Worm (Caenorhabditis elegans) whole organism, young adult: Measurements from ENCODE around the gene sri-21.
A peak's percentile ranks its signal among the peaks of the same experiment; 100 is the strongest.

ENCODE experiments used
- F22D6.2 ChIP-seq: sonication (generic microtip); optimal IDR thresholded peaks from 2 replicates; lab custom pipeline; 2016; ENCODE audit warnings: mild to moderate bottlenecking, missing genetic modification characterization, missing compliant biosample characterization
- F23B12.7 ChIP-seq: sonication (generic microtip); optimal IDR thresholded peaks from 2 replicates; lab custom pipeline; 2017; ENCODE audit warnings: missing genetic modification characterization, mild to moderate bottlenecking, missing compliant biosample characterization, antibody characterized with exemption, moderate library complexity; ENCODE audit not compliant: insufficient read depth
- F49E8.2 ChIP-seq: sonication (generic microtip); optimal IDR thresholded peaks from 3 replicates; lab custom pipeline; 2017; ENCODE audit warnings: missing genetic modification characterization, mild to moderate bottlenecking, missing compliant biosample characterization, antibody characterized with exemption, moderate library complexity; ENCODE audit not compliant: insufficient read depth
- F57C9.4 ChIP-seq: sonication (generic microtip); optimal IDR thresholded peaks from 2 replicates; lab custom pipeline; 2017; ENCODE audit warnings: mild to moderate bottlenecking, missing genetic modification characterization, missing compliant biosample characterization
- K11D2.4 ChIP-seq: fragments of 200-800 bp; sonication (Bioruptor generic); IDR thresholded peaks from 2 replicates; pipeline ENCODE4 v1.3.6; 2022; ENCODE audit warnings: missing genetic modification reagents, missing genetic modification characterization, missing compliant biosample characterization
- K12H6.12 ChIP-seq: fragments of 200-800 bp; sonication (Bioruptor generic); optimal IDR thresholded peaks from 2 replicates; lab custom pipeline; 2018; ENCODE audit warnings: mild to moderate bottlenecking, missing genetic modification characterization, missing compliant biosample characterization
- T26A5.8 ChIP-seq: sonication (generic microtip); optimal IDR thresholded peaks from 2 replicates; lab custom pipeline; 2016; ENCODE audit warnings: missing genetic modification characterization, missing compliant biosample characterization
- Y56A3A.18 ChIP-seq: fragments of 200-800 bp; sonication (Bioruptor generic); IDR thresholded peaks from 2 replicates; pipeline ENCODE4 v1.3.6; 2022; ENCODE audit warnings: missing genetic modification reagents, missing genetic modification characterization, missing compliant biosample characterization
- Y67H2A.10 ChIP-seq: fragments of 200-800 bp; sonication (Bioruptor generic); conservative IDR thresholded peaks from 2 replicates; pipeline ENCODE4 v1.3.6; 2022; ENCODE audit warnings: missing genetic modification reagents, missing genetic modification characterization, missing compliant biosample characterization
- Y79H2A.3 ChIP-seq: fragments of 200-800 bp; sonication (Bioruptor generic); conservative IDR thresholded peaks from 2 replicates; pipeline ENCODE4 v1.3.6; 2022; ENCODE audit warnings: missing genetic modification reagents, missing genetic modification characterization, missing compliant biosample characterization
- Y95B8A.8 ChIP-seq: fragments of 200-800 bp; sonication (Bioruptor generic); IDR thresholded peaks from 2 replicates; pipeline ENCODE4 v1.3.6; 2022; ENCODE audit warnings: missing genetic modification reagents, missing genetic modification characterization, missing compliant biosample characterization
- aptf-3 ChIP-seq: fragments of 200-800 bp; sonication (Bioruptor generic); IDR thresholded peaks from 2 replicates; pipeline ENCODE4 v1.3.6; 2022; ENCODE audit warnings: missing genetic modification characterization, missing compliant biosample characterization
- attf-3 ChIP-seq: fragments of 200-800 bp; sonication (Bioruptor generic); conservative IDR thresholded peaks from 2 replicates; pipeline ENCODE4 v1.3.6; 2022; ENCODE audit warnings: missing genetic modification reagents, missing genetic modification characterization, missing compliant biosample characterization
- bed-1 ChIP-seq: fragments of 200-800 bp; sonication (Bioruptor generic); IDR thresholded peaks from 2 replicates; pipeline ENCODE4 v1.3.6; 2022; ENCODE audit warnings: missing genetic modification reagents, missing genetic modification characterization, missing compliant biosample characterization
- ceh-100 ChIP-seq: fragments of 200-800 bp; sonication (Bioruptor generic); IDR thresholded peaks from 2 replicates; pipeline ENCODE4 v1.3.6; 2022; ENCODE audit warnings: missing genetic modification reagents, missing genetic modification characterization, missing compliant biosample characterization
- chd-7 ChIP-seq: sonication (generic microtip); optimal IDR thresholded peaks from 2 replicates; lab custom pipeline; 2016; ENCODE audit warnings: mild to moderate bottlenecking, missing genetic modification characterization, moderate library complexity, missing compliant biosample characterization
- dpff-1 ChIP-seq: sonication (generic microtip); optimal IDR thresholded peaks from 2 replicates; lab custom pipeline; 2017; ENCODE audit warnings: mild to moderate bottlenecking, missing genetic modification characterization, missing compliant biosample characterization
- efl-1 ChIP-seq: fragments of 150-350 bp; optimal IDR thresholded peaks from 2 replicates; lab custom pipeline; 2014; ENCODE audit warnings: missing biosample characterization, missing genetic modification reagents, missing genetic modification characterization
- egl-18 ChIP-seq: fragments of 200-800 bp; sonication (Bioruptor generic); IDR thresholded peaks from 2 replicates; pipeline ENCODE4 v1.3.6; 2022; ENCODE audit warnings: missing genetic modification reagents, missing genetic modification characterization, missing compliant biosample characterization
- egl-44 ChIP-seq: fragments of 200-800 bp; sonication (Bioruptor generic); IDR thresholded peaks from 2 replicates; pipeline ENCODE4 v1.3.6; 2022; ENCODE audit warnings: missing genetic modification reagents, missing genetic modification characterization, missing compliant biosample characterization
- ekl-4 ChIP-seq: fragments of 200-800 bp; sonication (Bioruptor generic); IDR thresholded peaks from 2 replicates; pipeline ENCODE4 v1.3.6; 2022; ENCODE audit warnings: missing genetic modification reagents, missing genetic modification characterization, missing compliant biosample characterization
- gei-17 ChIP-seq: fragments of 200-800 bp; sonication (Bioruptor generic); optimal IDR thresholded peaks from 2 replicates; lab custom pipeline; 2018; ENCODE audit warnings: mild to moderate bottlenecking, missing genetic modification characterization, missing compliant biosample characterization
- him-1 ChIP-seq: sonication (generic microtip); optimal IDR thresholded peaks from 2 replicates; lab custom pipeline; 2016; ENCODE audit warnings: missing genotype, missing genetic modification reagents, missing genetic modification characterization, missing compliant biosample characterization
- hlh-26 ChIP-seq: fragments of 200-800 bp; sonication (Bioruptor generic); conservative IDR thresholded peaks from 2 replicates; pipeline ENCODE4 v1.3.6; 2022; ENCODE audit warnings: missing genetic modification reagents, missing genetic modification characterization, missing compliant biosample characterization
- hsf-1 ChIP-seq: fragments of 200-800 bp; sonication (Bioruptor generic); IDR thresholded peaks from 2 replicates; pipeline ENCODE4 v1.3.6; 2022; ENCODE audit warnings: missing genetic modification reagents, missing genetic modification characterization, missing compliant biosample characterization
- lin-26 ChIP-seq: fragments of 200-800 bp; sonication (Bioruptor generic); IDR thresholded peaks from 2 replicates; pipeline ENCODE4 v1.3.6; 2022; ENCODE audit warnings: missing genetic modification reagents, missing genetic modification characterization, missing compliant biosample characterization
- lin-35 ChIP-seq, 3 experiments: fragments of 150-350 bp in 2 of 3; sonication (generic microtip) in 1 of 3; optimal IDR thresholded peaks; 2 replicates each; lab custom pipeline; 2014 to 2018; ENCODE audit warnings: missing biosample characterization in 3 of 3, missing genetic modification characterization in 3 of 3, missing genetic modification reagents in 3 of 3
- lir-1 ChIP-seq: fragments of 200-800 bp; sonication (Bioruptor generic); conservative IDR thresholded peaks from 2 replicates; pipeline ENCODE4 v1.3.6; 2022; ENCODE audit warnings: missing genetic modification reagents, missing genetic modification characterization, missing compliant biosample characterization
- lsl-1 ChIP-seq: fragments of 200-800 bp; sonication (Bioruptor generic); optimal IDR thresholded peaks from 2 replicates; lab custom pipeline; 2018; ENCODE audit warnings: mild to moderate bottlenecking, missing genetic modification characterization, moderate library complexity, missing compliant biosample characterization
- madf-6 ChIP-seq: fragments of 200-800 bp; sonication (Bioruptor generic); IDR thresholded peaks from 2 replicates; pipeline ENCODE4 v1.3.6; 2022; ENCODE audit warnings: missing genetic modification reagents, missing genetic modification characterization, missing compliant biosample characterization
- madf-8 ChIP-seq: fragments of 200-800 bp; sonication (Bioruptor generic); conservative IDR thresholded peaks from 2 replicates; pipeline ENCODE4 v1.3.6; 2022; ENCODE audit warnings: missing genetic modification reagents, missing genetic modification characterization, missing compliant biosample characterization
- mcd-1 ChIP-seq: fragments of 200-800 bp; sonication (Bioruptor generic); IDR thresholded peaks from 2 replicates; pipeline ENCODE4 v1.3.6; 2022; ENCODE audit warnings: missing genetic modification reagents, missing genetic modification characterization, missing compliant biosample characterization
- mel-28 ChIP-seq: sonication (generic microtip); optimal IDR thresholded peaks from 2 replicates; lab custom pipeline; 2016; ENCODE audit warnings: borderline replicate concordance, mild to moderate bottlenecking, missing genetic modification characterization, missing compliant biosample characterization
- nfya-2 ChIP-seq: fragments of 200-800 bp; sonication (Bioruptor generic); IDR thresholded peaks from 2 replicates; pipeline ENCODE4 v1.3.6; 2022; ENCODE audit warnings: missing genetic modification reagents, missing genetic modification characterization, missing compliant biosample characterization
- nhr-120 ChIP-seq: fragments of 200-800 bp; sonication (Bioruptor generic); IDR thresholded peaks from 2 replicates; pipeline ENCODE4 v1.3.6; 2022; ENCODE audit warnings: missing genetic modification characterization, missing compliant biosample characterization
- nhr-80 ChIP-seq: sonication (generic microtip); optimal IDR thresholded peaks from 2 replicates; lab custom pipeline; 2016; ENCODE audit warnings: missing genetic modification characterization, missing compliant biosample characterization
- pha-4 ChIP-seq: fragments of 150-350 bp; sonication (generic microtip); optimal IDR thresholded peaks from 2 replicates; lab custom pipeline; 2014; ENCODE audit warnings: missing biosample characterization, missing genetic modification reagents, missing genetic modification characterization
- rcor-1 ChIP-seq: fragments of 200-800 bp; sonication (Bioruptor generic); IDR thresholded peaks from 2 replicates; pipeline ENCODE4 v1.3.6; 2022; ENCODE audit warnings: missing genetic modification reagents, missing genetic modification characterization, missing compliant biosample characterization
- sdz-38 ChIP-seq: sonication (generic microtip); optimal IDR thresholded peaks from 2 replicates; lab custom pipeline; 2016; ENCODE audit warnings: missing genotype, missing genetic modification characterization, missing compliant biosample characterization
- sea-2 ChIP-seq: fragments of 200-800 bp; sonication (Bioruptor generic); IDR thresholded peaks from 2 replicates; pipeline ENCODE4 v1.3.6; 2022; ENCODE audit warnings: missing genetic modification characterization, missing compliant biosample characterization
- snpc-4 ChIP-seq, 5 experiments: fragments of 150-350 bp in 1 of 5; sonication (generic microtip) in 4 of 5; optimal IDR thresholded peaks; 2 replicates each; lab custom pipeline; 2014 to 2018; ENCODE audit warnings: missing genetic modification characterization in 5 of 5, missing biosample characterization in 3 of 5, antibody characterized with exemption in 2 of 5, mild to moderate bottlenecking in 2 of 5, missing compliant biosample characterization in 2 of 5, missing genotype in 2 of 5, moderate library complexity in 2 of 5, missing genetic modification reagents in 1 of 5
- somi-1 ChIP-seq: fragments of 200-800 bp; sonication (Bioruptor generic); optimal IDR thresholded peaks from 2 replicates; lab custom pipeline; 2018; ENCODE audit warnings: mild to moderate bottlenecking, missing genetic modification characterization, missing compliant biosample characterization
- tbx-9 ChIP-seq: sonication (generic microtip); optimal IDR thresholded peaks from 2 replicates; lab custom pipeline; 2016; ENCODE audit warnings: borderline replicate concordance, missing genetic modification characterization, inconsistent platforms, missing compliant biosample characterization
- tlf-1 ChIP-seq: fragments of 200-800 bp; sonication (Bioruptor generic); optimal IDR thresholded peaks from 2 replicates; lab custom pipeline; 2018; ENCODE audit warnings: mild to moderate bottlenecking, missing genetic modification characterization, missing compliant biosample characterization
- unc-62 ChIP-seq: fragments of 150-350 bp; optimal IDR thresholded peaks from 2 replicates; lab custom pipeline; 2014; ENCODE audit warnings: missing biosample characterization, missing genetic modification reagents, missing genetic modification characterization
- xnd-1 ChIP-seq: sonication (generic microtip); optimal IDR thresholded peaks from 2 replicates; lab custom pipeline; 2016; ENCODE audit warnings: missing genotype, missing genetic modification reagents, missing genetic modification characterization, missing compliant biosample characterization
- ztf-22 ChIP-seq: fragments of 200-800 bp; sonication (Bioruptor generic); optimal IDR thresholded peaks from 2 replicates; lab custom pipeline; 2018; ENCODE audit warnings: mild to moderate bottlenecking, missing genetic modification characterization, moderate library complexity, missing compliant biosample characterization
- ztf-26 ChIP-seq: sonication (generic microtip); optimal IDR thresholded peaks from 2 replicates; lab custom pipeline; 2017; ENCODE audit warnings: missing genetic modification characterization, missing compliant biosample characterization
- ztf-6 ChIP-seq: fragments of 200-800 bp; sonication (Bioruptor generic); IDR thresholded peaks from 2 replicates; pipeline ENCODE4 v1.3.6; 2022; ENCODE audit warnings: missing genetic modification reagents, missing genetic modification characterization, missing compliant biosample characterization

The sri-21 gene

DNA sequence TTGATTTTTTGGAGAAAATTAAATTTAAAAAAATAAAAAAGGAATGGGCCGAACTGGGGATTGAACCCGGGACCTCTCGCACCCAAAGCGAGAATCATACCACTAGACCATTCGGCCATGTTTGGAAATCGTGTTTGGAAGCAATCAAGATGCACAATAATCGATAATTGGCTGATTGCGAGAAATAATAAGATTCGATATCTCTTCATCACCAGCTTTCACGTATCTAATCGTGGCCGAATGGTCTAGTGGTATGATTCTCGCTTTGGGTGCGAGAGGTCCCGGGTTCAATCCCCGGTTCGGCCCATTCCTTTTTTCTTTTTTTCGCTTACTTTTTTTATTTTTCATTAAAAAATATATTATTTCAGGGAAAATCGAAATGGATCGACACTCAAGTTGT, 32.4 kb downstream of the sri-21 start:
- no peak for TF ChIP-seq egl-18
- no peak for TF ChIP-seq sea-2 (GFP tag; lab: Robert Waterston, UW)
- TF ChIP-seq ceh-100 (GFP tag; lab: Robert Waterston, UW), result no peak
- no peak for TF ChIP-seq Y56A3A.18 (GFP tag; lab: Robert Waterston, UW)
- no peak for TF ChIP-seq tbx-9 (tag; lab: Kevin White, UChicago)
- TF ChIP-seq chd-7 (tag; lab: Kevin White, UChicago), result no peak
- TF ChIP-seq xnd-1 (tag; lab: Kevin White, UChicago), result no peak
- no peak for TF ChIP-seq gei-17 (GFP tag; lab: Kevin White, UChicago)
- no peak for TF ChIP-seq ztf-26
- TF ChIP-seq lin-35 (GFP tag; optimal IDR thresholded peaks at IDR 0.05; lab: Kevin White, UChicago), result no peak
- no peak for TF ChIP-seq sdz-38 (tag; lab: Kevin White, UChicago)
- no peak for TF ChIP-seq hlh-26 (GFP tag; lab: Robert Waterston, UW)
- TF ChIP-seq F22D6.2 (tag; lab: Kevin White, UChicago), result no peak
- TF ChIP-seq snpc-4 (GFP tag; optimal IDR thresholded peaks at IDR 0.05; lab: Kevin White, UChicago), result peak; percentile 0
- TF ChIP-seq snpc-4 (tag; optimal IDR thresholded peaks at IDR 0.05; lab: Kevin White, UChicago), result peak in 2 of 4 experiments; percentile 4 to 14
- TF ChIP-seq nhr-120 (GFP tag; lab: Robert Waterston, UW), result no peak
- no peak for TF ChIP-seq lir-1
- TF ChIP-seq nhr-80 (tag; lab: Kevin White, UChicago), result no peak
- TF ChIP-seq madf-6 (GFP tag; lab: Robert Waterston, UW), result peak; percentile 44; the same call in 1 of the 2 replicates
- TF ChIP-seq K11D2.4 (GFP tag; lab: Robert Waterston, UW), result no peak
- TF ChIP-seq efl-1, result no peak
- no peak for TF ChIP-seq ztf-6 (GFP tag; lab: Robert Waterston, UW)
- no peak for TF ChIP-seq Y67H2A.10
- TF ChIP-seq attf-3 (GFP tag; lab: Robert Waterston, UW), result 0 out of 2 replicates have a peak, but pooled peaks have one; percentile 13
- TF ChIP-seq dpff-1 (tag; lab: Kevin White, UChicago), result no peak
- TF ChIP-seq F57C9.4 (tag; lab: Kevin White, UChicago), result no peak
- no peak for TF ChIP-seq K12H6.12 (tag; lab: Kevin White, UChicago)
- no peak for TF ChIP-seq egl-44
- TF ChIP-seq Y79H2A.3, result no peak
- TF ChIP-seq pha-4, result no peak
- no peak for TF ChIP-seq him-1 (tag; lab: Kevin White, UChicago)
- TF ChIP-seq mel-28 (tag; lab: Kevin White, UChicago), result no peak
- no peak for TF ChIP-seq madf-8 (GFP tag; lab: Robert Waterston, UW)
- TF ChIP-seq unc-62 (GFP tag; lab: Kevin White, UChicago), result no peak
- TF ChIP-seq F23B12.7 (tag; lab: Kevin White, UChicago), result peak; percentile 61
- TF ChIP-seq lsl-1 (GFP tag; lab: Kevin White, UChicago), result peak; percentile 43
- no peak for TF ChIP-seq mcd-1
- TF ChIP-seq bed-1, result no peak
- TF ChIP-seq ekl-4 (GFP tag; lab: Robert Waterston, UW), result no peak
- TF ChIP-seq nfya-2 (GFP tag; lab: Robert Waterston, UW), result 0 out of 2 replicates have a peak, but pooled peaks have one; percentile 25
- peak; percentile 45 for TF ChIP-seq rcor-1
- TF ChIP-seq ztf-22 (GFP tag; lab: Kevin White, UChicago), result no peak
- no peak for TF ChIP-seq Y95B8A.8
- no peak for TF ChIP-seq hsf-1 (GFP tag; lab: Robert Waterston, UW)
- TF ChIP-seq aptf-3, result 0 out of 2 replicates have a peak, but pooled peaks have one; percentile 21
- TF ChIP-seq T26A5.8 (tag; lab: Kevin White, UChicago), result no peak
- TF ChIP-seq tlf-1 (GFP tag; lab: Kevin White, UChicago), result no peak
- TF ChIP-seq lin-26 (GFP tag; lab: Robert Waterston, UW), result peak; percentile 79
- no peak for TF ChIP-seq somi-1 (GFP tag; lab: Kevin White, UChicago)
- TF ChIP-seq F49E8.2 (tag; lab: Kevin White, UChicago), result peak; percentile 68
